Worm (Caenorhabditis elegans) whole organism, L1 larva: ENCODE results near the gene vwa-8.
A peak's percentile ranks its signal among the peaks of the same experiment; 100 is the strongest.

ENCODE experiments used
- C04F5.9 ChIP-seq: sonication (generic microtip); optimal IDR thresholded peaks from 2 replicates; lab custom pipeline; 2016; ENCODE audit warnings: missing genetic modification characterization, missing compliant biosample characterization
- C16A3.4 ChIP-seq: fragments of 150-350 bp; optimal IDR thresholded peaks from 2 replicates; lab custom pipeline; 2014; ENCODE audit warnings: missing biosample characterization, missing genetic modification characterization
- Y116A8C.19 ChIP-seq: sonication (generic microtip); optimal IDR thresholded peaks from 2 replicates; lab custom pipeline; 2016; ENCODE audit warnings: missing compliant biosample characterization, missing genetic modification characterization, borderline replicate concordance
- alr-1 ChIP-seq: fragments of 200-800 bp; sonication (Bioruptor generic); optimal IDR thresholded peaks from 2 replicates; lab custom pipeline; 2018; ENCODE audit warnings: borderline replicate concordance, mild to moderate bottlenecking, missing genetic modification characterization, missing compliant biosample characterization
- blmp-1 ChIP-seq: fragments of 150-350 bp; optimal IDR thresholded peaks from 2 replicates; lab custom pipeline; 2014; ENCODE audit warnings: missing biosample characterization, missing genetic modification characterization
- ceh-63 ChIP-seq: fragments of 200-800 bp; sonication (Bioruptor generic); optimal IDR thresholded peaks from 2 replicates; lab custom pipeline; 2018; ENCODE audit warnings: mild to moderate bottlenecking, missing genetic modification characterization, missing compliant biosample characterization
- ceh-82 ChIP-seq, 3 experiments: fragments of 150-350 bp in 1 of 3; sonication (generic microtip) in 2 of 3; optimal IDR thresholded peaks; 2 replicates each; lab custom pipeline; 2014 to 2017; ENCODE audit warnings: missing biosample characterization in 3 of 3, missing genetic modification characterization in 3 of 3
- efl-1 ChIP-seq, 4 experiments: fragments of 150-350 bp; optimal IDR thresholded peaks in 3 of 4; peaks in 1 of 4; 1 replicate in 1 of 4; 2 replicates in 3 of 4; lab custom pipeline; 2014; ENCODE audit warnings: missing biosample characterization in 2 of 4, missing genetic modification characterization in 2 of 4, missing genetic modification reagents in 2 of 4
- egl-27 ChIP-seq, 2 experiments: fragments of 150-350 bp in 1 of 2; sonication (generic microtip); optimal IDR thresholded peaks; 3 replicates each; lab custom pipeline; 2017 to 2018; ENCODE audit warnings: missing biosample characterization in 2 of 2, missing genetic modification characterization in 2 of 2, missing genetic modification reagents in 2 of 2
- elt-3 ChIP-seq, 6 experiments: fragments of 150-350 bp in 1 of 6; sonication (generic microtip); optimal IDR thresholded peaks; 2 replicates each; lab custom pipeline; 2017 to 2018; ENCODE audit warnings: missing biosample characterization in 6 of 6, missing genetic modification characterization in 6 of 6, inconsistent platforms in 1 of 6
- fkh-10 ChIP-seq: sonication (generic microtip); optimal IDR thresholded peaks from 2 replicates; lab custom pipeline; 2017; ENCODE audit warnings: missing biosample characterization, missing genetic modification reagents, missing genetic modification characterization
- fkh-4 ChIP-seq: sonication (generic microtip); optimal IDR thresholded peaks from 2 replicates; lab custom pipeline; 2016; ENCODE audit warnings: missing compliant biosample characterization, missing genetic modification characterization, borderline replicate concordance
- fos-1 ChIP-seq: fragments of 150-350 bp; optimal IDR thresholded peaks from 2 replicates; lab custom pipeline; 2014; ENCODE audit warnings: missing biosample characterization, missing genetic modification characterization
- irx-1 ChIP-seq: sonication (generic microtip); optimal IDR thresholded peaks from 2 replicates; lab custom pipeline; 2016; ENCODE audit warnings: missing genetic modification characterization, missing compliant biosample characterization
- jun-1 ChIP-seq: fragments of 150-350 bp; optimal IDR thresholded peaks from 2 replicates; lab custom pipeline; 2014; ENCODE audit warnings: missing biosample characterization, missing genetic modification reagents, missing genetic modification characterization
- lin-14 ChIP-seq: fragments of 200-800 bp; sonication (Bioruptor generic); optimal IDR thresholded peaks from 2 replicates; lab custom pipeline; 2018; ENCODE audit warnings: mild to moderate bottlenecking, missing genetic modification characterization, moderate library complexity, missing compliant biosample characterization
- lin-39 ChIP-seq: fragments of 150-350 bp; optimal IDR thresholded peaks from 2 replicates; lab custom pipeline; 2014; ENCODE audit warnings: missing biosample characterization, missing genetic modification reagents, missing genetic modification characterization
- lir-3 ChIP-seq: sonication (generic microtip); optimal IDR thresholded peaks from 2 replicates; lab custom pipeline; 2016; ENCODE audit warnings: mild to moderate bottlenecking, missing genetic modification characterization, moderate library complexity, missing compliant biosample characterization; ENCODE audit not compliant: poor library complexity
- lsy-2 ChIP-seq, 2 experiments: fragments of 150-350 bp; optimal IDR thresholded peaks; 2 replicates each; lab custom pipeline; 2014; ENCODE audit warnings: missing biosample characterization in 2 of 2, missing genetic modification characterization in 2 of 2
- mef-2 ChIP-seq: fragments of 150-350 bp; optimal IDR thresholded peaks from 2 replicates; lab custom pipeline; 2014; ENCODE audit warnings: missing biosample characterization, missing genetic modification characterization
- nhr-47 ChIP-seq: sonication (generic microtip); optimal IDR thresholded peaks from 2 replicates; lab custom pipeline; 2016; ENCODE audit warnings: mild to moderate bottlenecking, missing genetic modification characterization, moderate library complexity, missing compliant biosample characterization
- nhr-76 ChIP-seq: sonication (generic microtip); optimal IDR thresholded peaks from 2 replicates; lab custom pipeline; 2017; ENCODE audit warnings: missing biosample characterization, missing genetic modification characterization
- nhr-77 ChIP-seq: fragments of 150-350 bp; optimal IDR thresholded peaks from 2 replicates; lab custom pipeline; 2014; ENCODE audit warnings: missing biosample characterization, missing genetic modification characterization
- nhr-85 ChIP-seq: sonication (generic microtip); peaks from one replicate; lab custom pipeline; 2016; ENCODE audit warnings: missing genetic modification characterization, inconsistent platforms, missing compliant biosample characterization
- nhr-90 ChIP-seq: sonication (generic microtip); optimal IDR thresholded peaks from 2 replicates; lab custom pipeline; 2016; ENCODE audit warnings: mild to moderate bottlenecking, missing genetic modification characterization, missing compliant biosample characterization; ENCODE audit not compliant: poor library complexity
- sptf-1 ChIP-seq: fragments of 150-350 bp; optimal IDR thresholded peaks from 2 replicates; lab custom pipeline; 2014; ENCODE audit warnings: missing biosample characterization, missing genetic modification characterization
- swsn-7 ChIP-seq: sonication (generic microtip); optimal IDR thresholded peaks from 2 replicates; lab custom pipeline; 2016; ENCODE audit warnings: missing genetic modification characterization, missing compliant biosample characterization
- tlp-1 ChIP-seq: fragments of 150-350 bp; optimal IDR thresholded peaks from 2 replicates; lab custom pipeline; 2014; ENCODE audit warnings: missing biosample characterization, missing genetic modification characterization
- unc-130 ChIP-seq: fragments of 150-350 bp; optimal IDR thresholded peaks from 2 replicates; lab custom pipeline; 2017; ENCODE audit warnings: missing biosample characterization, missing genetic modification characterization, inconsistent platforms

The vwa-8 gene

ce11 chrX:12989205-12989604, 2.1 kb upstream of the vwa-8 start, which contains the start of gene F11C1.7 (continued):
- peak in 1 of 3 experiments; percentile 7 for TF ChIP-seq ceh-82 (tag; optimal IDR thresholded peaks at IDR 0.05; lab: Kevin White, UChicago)
- no peak for TF ChIP-seq nhr-90
- TF ChIP-seq, all 84 proteins: peak for 13

ce11 chrX:12996161-12996560, 4.9 kb downstream of the vwa-8 start:
- no peak for TF ChIP-seq lin-39
- no peak for TF ChIP-seq tlp-1
- TF ChIP-seq fkh-4 (tag; lab: Kevin White, UChicago) = no peak
- TF ChIP-seq egl-27 (tag; optimal IDR thresholded peaks at IDR 0.05; lab: Kevin White, UChicago) = no peak
- TF ChIP-seq irx-1 = no peak

ce11 chrX:12999567-12999966, 8.3 kb downstream of the vwa-8 start:
- TF ChIP-seq nhr-85 (tag; lab: Kevin White, UChicago) (peak; percentile 5), sptf-1 (tag; lab: Kevin White, UChicago) (no peak)
- TF ChIP-seq, all 84 proteins: peak for 1

ce11 chrX:13000837-13001236, 9.6 kb downstream of the vwa-8 start:
- TF ChIP-seq fos-1 (no peak), fkh-10 (GFP tag; lab: Kevin White, UChicago) (no peak), jun-1 (tag; lab: Kevin White, UChicago) (no peak)

ce11 chrX:13002322-13002721, 11.1 kb downstream of the vwa-8 start:
- no peak for TF ChIP-seq ceh-63 (GFP tag; lab: Kevin White, UChicago)
- TF ChIP-seq nhr-85 (tag; lab: Kevin White, UChicago) = peak; percentile 67
- no peak for TF ChIP-seq swsn-7 (tag; lab: Kevin White, UChicago)
- TF ChIP-seq, all 84 proteins: peak for 1

- TF ChIP-seq alr-1 (tag; lab: Kevin White, UChicago) (no peak), blmp-1 (tag; lab: Kevin White, UChicago) (peak; percentile 90)
These were observed 11.8 kb downstream of the vwa-8 start for ce11 chrX:13003092-13003491.

ce11 chrX:13004491-13005093, 13.3 kb downstream of the vwa-8 start:
- TF ChIP-seq nhr-76 (tag; lab: Kevin White, UChicago) (no peak), lsy-2 (tag; optimal IDR thresholded peaks at IDR 0.05; lab: Kevin White, UChicago) (peak in 1 of 2 experiments; percentile 42), nhr-85 (tag; lab: Kevin White, UChicago) (peak; percentile 81), blmp-1 (tag; lab: Kevin White, UChicago) (peak; percentile 82), efl-1 (optimal IDR thresholded peaks at IDR 0.05; lab: Kevin White, UChicago) (no peak), efl-1 (GFP tag; optimal IDR thresholded peaks at IDR 0.05 in 1 of 2; lab: Kevin White, UChicago) (peak in 1 of 2 experiments; percentile 59), elt-3 (tag; optimal IDR thresholded peaks at IDR 0.05; lab: Kevin White, UChicago) (peak in 1 of 6 experiments; percentile 16), Y116A8C.19 (tag; lab: Kevin White, UChicago) (no peak), lin-14 (GFP tag; lab: Kevin White, UChicago) (peak; percentile 45)

ce11 chrX:13005730-13006129, 14.5 kb downstream of the vwa-8 start:
- no peak for TF ChIP-seq C04F5.9 (tag; lab: Kevin White, UChicago)
- no peak for TF ChIP-seq lsy-2 (tag; optimal IDR thresholded peaks at IDR 0.05; lab: Kevin White, UChicago)
- no peak for TF ChIP-seq nhr-77 (tag; lab: Kevin White, UChicago)
- TF ChIP-seq mef-2 (tag; lab: Kevin White, UChicago) = no peak
- no peak for TF ChIP-seq lir-3 (tag; lab: Kevin White, UChicago)
- no peak for TF ChIP-seq C16A3.4 (tag; lab: Kevin White, UChicago)
- TF ChIP-seq fkh-10 (GFP tag; lab: Kevin White, UChicago) = no peak
- no peak for TF ChIP-seq unc-130 (tag; lab: Kevin White, UChicago)
- no peak for TF ChIP-seq lin-39
- TF ChIP-seq nhr-47 (tag; lab: Kevin White, UChicago) = no peak
